Worm (Caenorhabditis elegans): Measurements from ENCODE around the gene avr-15.

DNA sequence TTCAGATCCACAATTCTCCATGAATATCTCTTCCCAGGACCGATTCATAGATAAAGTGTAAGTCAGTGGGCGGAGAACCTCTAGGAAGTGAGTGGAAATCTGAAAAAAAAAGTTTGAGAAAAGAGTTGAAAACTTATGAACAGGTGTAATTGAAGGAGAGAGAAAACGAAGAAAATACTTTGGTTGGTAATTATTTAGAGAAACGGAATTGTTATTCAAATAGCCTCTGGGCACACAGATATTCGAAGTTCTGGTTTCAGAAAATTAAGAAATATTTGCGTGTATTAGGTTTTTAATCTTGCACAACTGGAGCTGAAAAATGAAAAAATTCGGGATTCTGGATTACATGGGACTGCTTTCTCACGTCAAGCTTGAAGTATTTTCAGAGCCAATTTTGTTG lies 31.8 kb downstream of the avr-15 start, which contains the start of gene T10G3.2:
- no peak for TF ChIP-seq flt-1 (GFP tag; IDR thresholded peaks at IDR 0.05)
- TF ChIP-seq tbx-11 (GFP tag; IDR thresholded peaks at IDR 0.05) = no peak
- TF ChIP-seq F13C5.2 (tag; optimal IDR thresholded peaks at IDR 0.05) = no peak
- no peak for TF ChIP-seq scrt-1 (GFP tag; IDR thresholded peaks at IDR 0.05)
- TF ChIP-seq ama-1 (optimal IDR thresholded peaks at IDR 0.05) = no peak
- TF ChIP-seq sea-1 (GFP tag; conservative IDR thresholded peaks at IDR 0.05) = no peak
- TF ChIP-seq hmg-4 (GFP tag; optimal IDR thresholded peaks at IDR 0.05) = no peak
- TF ChIP-seq B0310.2 (tag; optimal IDR thresholded peaks at IDR 0.05) = no peak
- no peak for TF ChIP-seq hmbx-1 (tag; optimal IDR thresholded peaks at IDR 0.05)
- TF ChIP-seq tra-4 (tag; optimal IDR thresholded peaks at IDR 0.05) = no peak
- no peak for TF ChIP-seq hnd-1 (tag; optimal IDR thresholded peaks at IDR 0.05)
- TF ChIP-seq ceh-36 (tag; optimal IDR thresholded peaks at IDR 0.05) = no peak
- no peak for TF ChIP-seq aly-1 (tag; optimal IDR thresholded peaks at IDR 0.05)
- no peak for TF ChIP-seq pes-1 (GFP tag; IDR thresholded peaks at IDR 0.05)

Measured in whole organism, early embryonic.